Worm (Caenorhabditis elegans) whole organism, late embryonic: Measurements from ENCODE around the gene pho-12.

Experiments used
- C08G9.2 ChIP-seq: sonication (generic microtip); optimal IDR thresholded peaks from 2 replicates; lab custom pipeline; 2016; ENCODE audit warnings: mild to moderate bottlenecking, missing genetic modification characterization, moderate library complexity, missing compliant biosample characterization
- C38D4.7 ChIP-seq: fragments of 200-800 bp; sonication (Bioruptor generic); optimal IDR thresholded peaks from 2 replicates; lab custom pipeline; 2018; ENCODE audit warnings: mild to moderate bottlenecking, missing genetic modification characterization, moderate library complexity, missing compliant biosample characterization
- F13H6.1 ChIP-seq: sonication (generic microtip); optimal IDR thresholded peaks from 2 replicates; lab custom pipeline; 2016; ENCODE audit warnings: missing genetic modification characterization, missing compliant biosample characterization
- T23F11.4 ChIP-seq: fragments of 200-800 bp; sonication (Bioruptor generic); optimal IDR thresholded peaks from 2 replicates; lab custom pipeline; 2018; ENCODE audit warnings: mild to moderate bottlenecking, missing genetic modification characterization, missing compliant biosample characterization
- Y22D7AL.16 ChIP-seq: sonication (generic microtip); optimal IDR thresholded peaks from 2 replicates; lab custom pipeline; 2016; ENCODE audit warnings: missing genetic modification characterization, missing compliant biosample characterization
- ama-1 ChIP-seq: fragments of 150-350 bp; optimal IDR thresholded peaks from 2 replicates; lab custom pipeline; 2014
- ceh-18 ChIP-seq: sonication (generic microtip); optimal IDR thresholded peaks from 2 replicates; lab custom pipeline; 2016; ENCODE audit warnings: missing genetic modification characterization, missing compliant biosample characterization
- ceh-19 ChIP-seq: fragments of 200-800 bp; sonication (Bioruptor generic); optimal IDR thresholded peaks from 2 replicates; lab custom pipeline; 2018; ENCODE audit warnings: mild to moderate bottlenecking, missing genetic modification characterization, missing compliant biosample characterization
- ceh-2 ChIP-seq: sonication (generic microtip); optimal IDR thresholded peaks from 2 replicates; lab custom pipeline; 2016; ENCODE audit warnings: missing genotype, missing genetic modification characterization, missing compliant biosample characterization
- ceh-22 ChIP-seq: sonication (generic microtip); optimal IDR thresholded peaks from 2 replicates; lab custom pipeline; 2017; ENCODE audit warnings: missing biosample characterization, missing genetic modification characterization
- ceh-24 ChIP-seq: sonication (generic microtip); optimal IDR thresholded peaks from 2 replicates; lab custom pipeline; 2016; ENCODE audit warnings: mild to moderate bottlenecking, missing genetic modification characterization, missing compliant biosample characterization
- ceh-31 ChIP-seq: sonication (generic microtip); optimal IDR thresholded peaks from 2 replicates; lab custom pipeline; 2016; ENCODE audit warnings: missing genetic modification characterization, missing compliant biosample characterization
- ceh-45 ChIP-seq: fragments of 200-800 bp; sonication (Bioruptor generic); IDR thresholded peaks from 2 replicates; pipeline ENCODE4 v1.3.6; 2022; ENCODE audit warnings: missing genetic modification reagents, missing genetic modification characterization, missing compliant biosample characterization
- ceh-48 ChIP-seq: sonication (generic microtip); optimal IDR thresholded peaks from 2 replicates; lab custom pipeline; 2016; ENCODE audit warnings: missing genetic modification characterization, inconsistent platforms, missing compliant biosample characterization
- ceh-6 ChIP-seq: fragments of 200-800 bp; sonication (Bioruptor generic); optimal IDR thresholded peaks from 2 replicates; lab custom pipeline; 2018; ENCODE audit warnings: mild to moderate bottlenecking, missing genetic modification characterization, missing compliant biosample characterization
- ceh-9 ChIP-seq: sonication (generic microtip); optimal IDR thresholded peaks from 2 replicates; lab custom pipeline; 2016; ENCODE audit warnings: mild to moderate bottlenecking, missing genetic modification characterization, inconsistent platforms, missing compliant biosample characterization
- che-1 ChIP-seq: sonication (generic microtip); optimal IDR thresholded peaks from 2 replicates; lab custom pipeline; 2016; ENCODE audit warnings: mild to moderate bottlenecking, missing genetic modification characterization, missing compliant biosample characterization
- elt-2 ChIP-seq: sonication (generic microtip); optimal IDR thresholded peaks from 2 replicates; lab custom pipeline; 2016; ENCODE audit warnings: missing genetic modification reagents, missing genetic modification characterization, missing compliant biosample characterization
- elt-4 ChIP-seq: sonication (generic microtip); optimal IDR thresholded peaks from 2 replicates; lab custom pipeline; 2016; ENCODE audit warnings: missing genetic modification characterization, missing compliant biosample characterization
- ets-4 ChIP-seq: sonication (generic microtip); optimal IDR thresholded peaks from 2 replicates; lab custom pipeline; 2016; ENCODE audit warnings: missing genetic modification characterization, missing compliant biosample characterization
- eyg-1 ChIP-seq: sonication (generic microtip); optimal IDR thresholded peaks from 2 replicates; lab custom pipeline; 2016; ENCODE audit warnings: missing genotype, missing genetic modification characterization, missing compliant biosample characterization
- fax-1 ChIP-seq: sonication (generic microtip); optimal IDR thresholded peaks from 2 replicates; lab custom pipeline; 2016; ENCODE audit warnings: missing genotype, missing genetic modification characterization, missing compliant biosample characterization
- fkh-10 ChIP-seq: fragments of 150-350 bp; optimal IDR thresholded peaks from 2 replicates; lab custom pipeline; 2014; ENCODE audit warnings: missing biosample characterization, missing genetic modification reagents, missing genetic modification characterization
- gmeb-2 ChIP-seq: sonication (generic microtip); optimal IDR thresholded peaks from 2 replicates; lab custom pipeline; 2016; ENCODE audit warnings: missing genetic modification characterization, inconsistent platforms, missing compliant biosample characterization
- hlh-15 ChIP-seq: sonication (generic microtip); optimal IDR thresholded peaks from 2 replicates; lab custom pipeline; 2016; ENCODE audit warnings: missing genetic modification characterization, missing compliant biosample characterization
- hlh-30 ChIP-seq: sonication (generic microtip); optimal IDR thresholded peaks from 2 replicates; lab custom pipeline; 2017; ENCODE audit warnings: antibody characterized with exemption, missing genetic modification characterization, missing compliant biosample characterization; ENCODE audit not compliant: insufficient read depth
- hlh-8 ChIP-seq: sonication (generic microtip); optimal IDR thresholded peaks from 2 replicates; lab custom pipeline; 2016; ENCODE audit warnings: missing genotype, missing genetic modification characterization, missing compliant biosample characterization
- mec-3 ChIP-seq: sonication (generic microtip); optimal IDR thresholded peaks from 2 replicates; lab custom pipeline; 2016; ENCODE audit warnings: borderline replicate concordance, missing genetic modification characterization, missing compliant biosample characterization
- nfya-1 ChIP-seq: sonication (generic microtip); optimal IDR thresholded peaks from 2 replicates; lab custom pipeline; 2017; ENCODE audit warnings: missing genetic modification characterization, mild to moderate bottlenecking, missing compliant biosample characterization, antibody characterized with exemption, moderate library complexity
- nhr-11 ChIP-seq: fragments of 150-350 bp; optimal IDR thresholded peaks from 2 replicates; lab custom pipeline; 2014; ENCODE audit warnings: missing biosample characterization, missing genetic modification characterization
- nhr-232 ChIP-seq: sonication (generic microtip); optimal IDR thresholded peaks from 2 replicates; lab custom pipeline; 2016; ENCODE audit warnings: missing genetic modification characterization, missing compliant biosample characterization
- npax-4 ChIP-seq: sonication (generic microtip); optimal IDR thresholded peaks from 2 replicates; lab custom pipeline; 2016; ENCODE audit warnings: missing genetic modification characterization, missing compliant biosample characterization
- odd-2 ChIP-seq: sonication (generic microtip); optimal IDR thresholded peaks from 2 replicates; lab custom pipeline; 2017; ENCODE audit warnings: antibody characterized with exemption, mild to moderate bottlenecking, missing genetic modification characterization, missing compliant biosample characterization
- pha-2 ChIP-seq: sonication (generic microtip); optimal IDR thresholded peaks from 2 replicates; lab custom pipeline; 2017; ENCODE audit warnings: mild to moderate bottlenecking, missing genetic modification characterization, missing compliant biosample characterization
- pha-4 ChIP-seq: fragments of 150-350 bp; optimal IDR thresholded peaks from 2 replicates; lab custom pipeline; 2018; ENCODE audit warnings: missing biosample characterization, missing genetic modification reagents, missing genetic modification characterization
- pqm-1 ChIP-seq: sonication (generic microtip); optimal IDR thresholded peaks from 2 replicates; lab custom pipeline; 2016; ENCODE audit warnings: missing genetic modification characterization, missing compliant biosample characterization
- pros-1 ChIP-seq: fragments of 150-350 bp; optimal IDR thresholded peaks from 2 replicates; lab custom pipeline; 2014; ENCODE audit warnings: missing biosample characterization, missing genetic modification reagents, missing genetic modification characterization
- ref-2 ChIP-seq: sonication (generic microtip); optimal IDR thresholded peaks from 2 replicates; lab custom pipeline; 2016; ENCODE audit warnings: missing genetic modification characterization, missing compliant biosample characterization
- rnt-1 ChIP-seq: sonication (generic microtip); optimal IDR thresholded peaks from 2 replicates; lab custom pipeline; 2016; ENCODE audit warnings: missing genetic modification characterization, missing compliant biosample characterization
- sdc-2 ChIP-seq: sonication (generic microtip); optimal IDR thresholded peaks from 2 replicates; lab custom pipeline; 2016; ENCODE audit warnings: missing genotype, missing genetic modification characterization, missing compliant biosample characterization
- sox-2 ChIP-seq: fragments of 200-800 bp; sonication (Bioruptor generic); IDR thresholded peaks from 2 replicates; pipeline ENCODE4 v1.3.6; 2022; ENCODE audit warnings: missing genetic modification reagents, missing genetic modification characterization, missing compliant biosample characterization
- sox-4 ChIP-seq: sonication (generic microtip); optimal IDR thresholded peaks from 2 replicates; lab custom pipeline; 2017; ENCODE audit warnings: mild to moderate bottlenecking, missing genetic modification characterization, inconsistent platforms, missing compliant biosample characterization
- syd-9 ChIP-seq: sonication (generic microtip); optimal IDR thresholded peaks from 2 replicates; lab custom pipeline; 2016; ENCODE audit warnings: mild to moderate bottlenecking, missing genetic modification characterization, moderate library complexity, missing compliant biosample characterization
- tbx-2 ChIP-seq: sonication (generic microtip); optimal IDR thresholded peaks from 2 replicates; lab custom pipeline; 2016; ENCODE audit warnings: missing genetic modification characterization, missing compliant biosample characterization
- ttx-3 ChIP-seq: sonication (generic microtip); optimal IDR thresholded peaks from 2 replicates; lab custom pipeline; 2016; ENCODE audit warnings: missing genetic modification reagents, missing genetic modification characterization, missing compliant biosample characterization
- unc-3 ChIP-seq, 2 experiments: fragments of 200-800 bp in 1 of 2; sonication (Bioruptor generic) in 1 of 2; sonication (generic microtip) in 1 of 2; conservative IDR thresholded peaks in 1 of 2; optimal IDR thresholded peaks in 1 of 2; 2 replicates each; pipeline versions ENCODE4 v1.3.6 to Lab custom; 2016 to 2022; ENCODE audit warnings: missing compliant biosample characterization in 2 of 2, missing genetic modification characterization in 2 of 2, missing genetic modification reagents in 1 of 2
- unc-42 ChIP-seq: sonication (generic microtip); optimal IDR thresholded peaks from 2 replicates; lab custom pipeline; 2016; ENCODE audit warnings: missing genotype, missing genetic modification characterization, missing compliant biosample characterization
- unc-55 ChIP-seq: sonication (generic microtip); optimal IDR thresholded peaks from 2 replicates; lab custom pipeline; 2017; ENCODE audit warnings: missing biosample characterization, missing genetic modification reagents, missing genetic modification characterization

pho-12 gene

ce11 chrII:5060719-5061118 lies at the start of gene pho-12:
Gene pho-12 (minus strand): TSS chrII:5060819.
- TF ChIP-seq elt-4 (tag; lab: Kevin White, UChicago) (no peak), sox-4 (tag; lab: Kevin White, UChicago) (no peak), ref-2 (tag; lab: Kevin White, UChicago) (no peak), C38D4.7 (GFP tag; lab: Kevin White, UChicago) (no peak), ttx-3 (tag; lab: Kevin White, UChicago) (no peak), pqm-1 (tag; lab: Kevin White, UChicago) (no peak), ets-4 (tag; lab: Kevin White, UChicago) (no peak), mec-3 (no peak), odd-2 (no peak), unc-3 (GFP tag; conservative IDR thresholded peaks at IDR 0.05; lab: Robert Waterston, UW) (no peak), unc-3 (tag; optimal IDR thresholded peaks at IDR 0.05; lab: Kevin White, UChicago) (no peak), tbx-2 (tag; lab: Kevin White, UChicago) (no peak), ceh-31 (tag; lab: Kevin White, UChicago) (no peak), hlh-15 (tag; lab: Kevin White, UChicago) (no peak), ceh-22 (tag; lab: Kevin White, UChicago) (no peak), pha-2 (no peak), hlh-30 (tag; lab: Kevin White, UChicago) (no peak), syd-9 (tag; lab: Kevin White, UChicago) (no peak), Y22D7AL.16 (tag; lab: Kevin White, UChicago) (no peak), ceh-18 (tag; lab: Kevin White, UChicago) (no peak)

DNA sequence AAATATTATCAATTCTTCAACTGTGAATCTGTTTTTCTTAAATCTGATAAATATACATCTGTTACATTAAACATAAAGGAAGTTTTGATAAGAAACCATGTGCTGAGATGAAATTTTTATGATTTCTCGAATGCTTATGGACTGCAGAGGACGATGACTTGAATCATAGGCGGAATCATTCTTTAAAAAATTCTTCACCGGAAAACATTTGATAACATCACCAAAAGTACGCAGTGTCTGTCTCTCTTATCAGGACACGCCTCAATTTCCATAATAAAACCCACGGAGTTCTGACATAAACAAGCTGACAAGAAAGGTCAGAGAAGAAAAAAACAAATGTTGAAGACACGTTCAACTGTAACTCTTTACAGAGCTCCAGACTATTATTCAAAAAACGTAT lies 49.1 kb upstream of the pho-12 start, which contains the start of gene F09C12.2:
Gene F09C12.2 (plus strand): TSS at position 320 of the 400 bp plus-strand sequence.
- TF ChIP-seq ceh-19 (no peak), sox-2 (no peak), che-1 (tag; lab: Kevin White, UChicago) (no peak), rnt-1 (no peak), ama-1 (lab: Kevin White, UChicago) (no peak), pros-1 (tag; lab: Kevin White, UChicago) (no peak), elt-2 (tag; lab: Kevin White, UChicago) (no peak), nfya-1 (tag; lab: Kevin White, UChicago) (no peak), unc-42 (tag; lab: Kevin White, UChicago) (no peak), ceh-24 (tag; lab: Kevin White, UChicago) (no peak), nhr-11 (tag; lab: Kevin White, UChicago) (no peak), ceh-2 (tag; lab: Kevin White, UChicago) (no peak), Y22D7AL.16 (tag; lab: Kevin White, UChicago) (no peak), ceh-48 (tag; lab: Kevin White, UChicago) (no peak), C38D4.7 (GFP tag; lab: Kevin White, UChicago) (no peak)

- TF ChIP-seq pha-4 (tag; lab: Kevin White, UChicago) = no peak
- peak; percentile 79 for TF ChIP-seq fkh-10 (GFP tag; lab: Kevin White, UChicago)
- peak; percentile 88 for TF ChIP-seq C08G9.2 (tag; lab: Kevin White, UChicago)
- TF ChIP-seq sdc-2 (tag; lab: Kevin White, UChicago) = peak; percentile 90
- no peak for TF ChIP-seq unc-55
- peak; percentile 95 for TF ChIP-seq hlh-8 (tag; lab: Kevin White, UChicago)
- peak; percentile 97 for TF ChIP-seq nhr-232 (tag; lab: Kevin White, UChicago)
- TF ChIP-seq npax-4 = peak; percentile 92
- peak; percentile 98 for TF ChIP-seq Y22D7AL.16 (tag; lab: Kevin White, UChicago)
- TF ChIP-seq ceh-22 (tag; lab: Kevin White, UChicago) = peak; percentile 28
- TF ChIP-seq gmeb-2 (tag; lab: Kevin White, UChicago) = peak; percentile 98
- TF ChIP-seq ceh-2 (tag; lab: Kevin White, UChicago) = peak; percentile 86
- TF ChIP-seq F13H6.1 (tag; lab: Kevin White, UChicago) = peak; percentile 92
- TF ChIP-seq eyg-1 (tag; lab: Kevin White, UChicago) = peak; percentile 88
- peak; percentile 95 for TF ChIP-seq fax-1 (tag; lab: Kevin White, UChicago)
- TF ChIP-seq ceh-9 (tag; lab: Kevin White, UChicago) = peak; percentile 91
- TF ChIP-seq pqm-1 (tag; lab: Kevin White, UChicago) = peak; percentile 93
- peak; percentile 93 for TF ChIP-seq elt-4 (tag; lab: Kevin White, UChicago)
- peak; percentile 98 for TF ChIP-seq T23F11.4 (GFP tag; lab: Kevin White, UChicago)
- TF ChIP-seq sox-2 = peak; percentile 97
- TF ChIP-seq elt-2 (tag; lab: Kevin White, UChicago) = peak; percentile 100
- TF ChIP-seq che-1 (tag; lab: Kevin White, UChicago) = peak; percentile 96
- TF ChIP-seq ceh-45 (GFP tag; lab: Robert Waterston, UW) = peak; percentile 92
- peak; percentile 88 for TF ChIP-seq rnt-1
- peak; percentile 98 for TF ChIP-seq ceh-6 (GFP tag; lab: Kevin White, UChicago)
These were observed 44.4 kb upstream of the pho-12 start for ce11 chrII:5105020-5105419.
